Worm (Caenorhabditis elegans): ENCODE results near the gene skr-7.

Gene skr-7

ce11 chrV:4410643-4411042, 11.6 kb upstream of the skr-7 start, which contains the start of gene Y47D7A.3:
Y47D7A.3 (plus strand) TSS chrV:4410943.
- TF ChIP-seq nhr-76 (tag; optimal IDR thresholded peaks at IDR 0.05), result no peak
- TF ChIP-seq ztf-4 (tag; optimal IDR thresholded peaks at IDR 0.05), result no peak
- no peak for TF ChIP-seq aly-2 (tag; optimal IDR thresholded peaks at IDR 0.05)

DNA sequence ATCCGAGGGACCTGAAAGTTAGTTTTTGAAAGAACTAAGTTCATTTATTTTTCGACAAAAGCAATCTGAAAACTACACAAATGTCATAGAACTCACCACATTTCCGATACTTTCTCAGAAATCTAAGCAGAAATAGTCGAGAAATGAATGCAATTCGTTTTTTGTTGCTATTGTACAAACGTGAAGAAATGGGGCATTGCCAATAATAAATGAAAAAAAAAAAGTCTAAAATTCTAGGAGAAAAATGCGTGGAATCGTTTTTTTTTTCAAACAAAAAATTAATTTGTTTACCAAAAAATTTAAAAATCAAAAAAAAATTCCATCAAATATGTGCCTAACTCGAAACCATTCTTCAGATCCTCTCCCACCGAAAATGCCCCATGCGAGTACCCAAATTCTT, 10.5 kb upstream of the skr-7 start, which contains the start of gene Y47D7A.17:
Gene Y47D7A.17 (minus strand): TSS at position 101 of the 400 bp plus-strand sequence.
- no peak for TF ChIP-seq nhr-25 (tag; optimal IDR thresholded peaks at IDR 0.05)
- TF ChIP-seq nhr-67 (tag; optimal IDR thresholded peaks at IDR 0.05), result no peak
- no peak for TF ChIP-seq aly-2 (tag; optimal IDR thresholded peaks at IDR 0.05)
- no peak for TF ChIP-seq lin-39 (tag; optimal IDR thresholded peaks at IDR 0.05)
- TF ChIP-seq ztf-4 (tag; optimal IDR thresholded peaks at IDR 0.05), result no peak
- no peak for TF ChIP-seq fos-1 (tag; optimal IDR thresholded peaks at IDR 0.05)
- no peak for TF ChIP-seq nhr-76 (tag; optimal IDR thresholded peaks at IDR 0.05)
- no peak for TF ChIP-seq daf-12 (tag; optimal IDR thresholded peaks at IDR 0.05)
- TF ChIP-seq nhr-77 (tag; optimal IDR thresholded peaks at IDR 0.05), result no peak
- no peak for TF ChIP-seq jun-1 (tag; optimal IDR thresholded peaks at IDR 0.05)
- no peak for TF ChIP-seq ceh-82 (tag; optimal IDR thresholded peaks at IDR 0.05)
- TF ChIP-seq ceh-16 (tag; optimal IDR thresholded peaks at IDR 0.05), result no peak
- TF ChIP-seq pqm-1 (tag; optimal IDR thresholded peaks at IDR 0.05), result no peak
- no peak for TF ChIP-seq fkh-10 (GFP tag; optimal IDR thresholded peaks at IDR 0.05)

DNA sequence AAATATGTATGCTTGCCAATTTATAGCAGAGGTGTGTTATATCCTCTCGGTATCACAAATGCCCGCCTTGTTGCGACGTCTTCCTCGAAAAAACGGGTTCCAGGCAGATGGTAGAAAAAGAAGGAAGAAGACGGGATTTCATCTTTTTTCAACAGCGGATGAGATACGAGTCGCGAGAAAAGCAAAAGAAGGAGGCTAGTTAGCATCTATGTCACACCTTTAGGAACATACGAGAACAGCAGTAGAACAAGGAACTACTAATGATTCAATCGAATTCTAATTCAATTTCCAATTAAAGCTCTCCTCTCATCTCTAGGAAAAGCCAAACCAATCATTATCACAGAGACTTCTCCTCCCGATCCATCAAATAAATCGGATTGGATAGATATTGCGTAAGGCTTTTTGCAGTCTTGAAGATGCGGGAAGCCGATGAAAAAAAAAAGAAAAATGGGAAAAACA, 7.6 kb upstream of the skr-7 start, which contains the start of gene grl-5:
Gene grl-5 (minus strand): TSS at position 51 of the 459 bp plus-strand sequence.
- no peak for TF ChIP-seq ztf-4 (tag; optimal IDR thresholded peaks at IDR 0.05)
- TF ChIP-seq nhr-43 (tag; optimal IDR thresholded peaks at IDR 0.05; ENCODE audit: poor library complexity, severe bottlenecking), result peak; percentile 18
- no peak for TF ChIP-seq R02D3.7 (tag; optimal IDR thresholded peaks at IDR 0.05)
- no peak for TF ChIP-seq nhr-23 (tag; optimal IDR thresholded peaks at IDR 0.05)
- TF ChIP-seq ztf-11 (tag; optimal IDR thresholded peaks at IDR 0.05), result no peak
- TF ChIP-seq lin-39 (tag; optimal IDR thresholded peaks at IDR 0.05), result no peak
- no peak for TF ChIP-seq nhr-25 (tag; optimal IDR thresholded peaks at IDR 0.05)

DNA sequence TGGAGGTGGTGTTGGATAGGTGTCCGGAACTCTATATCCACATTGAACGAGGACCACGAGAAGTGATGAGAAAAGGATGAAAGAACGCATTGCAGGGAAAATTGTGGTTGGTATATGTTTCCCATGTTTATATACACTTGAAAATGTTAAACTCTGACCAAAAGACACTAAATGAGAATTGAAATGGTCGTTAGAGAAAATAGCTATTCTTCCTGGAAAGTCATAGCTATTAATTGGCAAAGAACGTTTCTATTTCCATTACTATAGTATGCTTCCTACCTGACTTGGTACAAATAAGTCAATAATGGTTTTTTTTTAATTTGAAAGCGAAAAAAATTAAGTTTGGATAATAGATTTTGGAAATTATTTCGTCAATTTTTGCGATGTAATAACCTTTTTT, 5.5 kb upstream of the skr-7 start, which contains the start of gene Y47D7A.18:
Gene Y47D7A.18 (minus strand): TSS at position 101 of the 400 bp plus-strand sequence.
- TF ChIP-seq elt-3 (tag; optimal IDR thresholded peaks at IDR 0.05) (no peak), ceh-16 (tag; optimal IDR thresholded peaks at IDR 0.05) (no peak), nfya-1 (tag; optimal IDR thresholded peaks at IDR 0.05; ENCODE audit: insufficient read depth) (no peak), ceh-28 (tag; optimal IDR thresholded peaks at IDR 0.05) (no peak), tbx-2 (tag; optimal IDR thresholded peaks at IDR 0.05) (no peak), ztf-4 (tag; optimal IDR thresholded peaks at IDR 0.05) (no peak), nhr-23 (tag; optimal IDR thresholded peaks at IDR 0.05) (no peak), unc-62 (GFP tag; optimal IDR thresholded peaks at IDR 0.05) (no peak), egl-27 (tag; optimal IDR thresholded peaks at IDR 0.05) (no peak), nhr-76 (tag; optimal IDR thresholded peaks at IDR 0.05) (no peak), ZK546.5 (tag; optimal IDR thresholded peaks at IDR 0.05) (no peak), egl-5 (tag; optimal IDR thresholded peaks at IDR 0.05) (no peak)

DNA sequence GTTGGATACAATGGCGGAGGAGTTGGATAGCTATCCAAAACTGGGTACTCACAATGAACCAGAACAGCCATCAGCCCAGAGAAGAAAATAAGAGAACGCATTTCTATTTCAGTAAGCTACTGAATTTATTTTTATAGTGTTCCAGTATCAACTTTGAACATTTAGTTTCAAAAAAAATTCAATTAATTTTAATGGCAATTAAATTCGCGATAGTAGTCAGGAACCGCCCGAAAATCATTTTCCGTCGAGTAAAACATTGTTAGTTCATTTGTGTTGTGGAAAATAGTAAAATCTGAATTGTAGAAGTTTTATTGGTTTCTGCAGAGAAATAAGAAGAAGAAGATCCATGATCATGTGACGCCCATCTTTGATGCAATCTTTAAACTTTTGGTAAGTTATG, 4.1 kb upstream of the skr-7 start, which contains the start of gene Y47D7A.6:
Gene Y47D7A.6 (minus strand): TSS at position 101 of the 400 bp plus-strand sequence.
- no peak for TF ChIP-seq eor-1 (tag; optimal IDR thresholded peaks at IDR 0.05)
- no peak for TF ChIP-seq unc-62 (GFP tag; optimal IDR thresholded peaks at IDR 0.05)
- no peak for TF ChIP-seq aly-2 (tag; optimal IDR thresholded peaks at IDR 0.05)
- no peak for TF ChIP-seq fos-1 (tag; optimal IDR thresholded peaks at IDR 0.05)
- no peak for TF ChIP-seq jun-1 (tag; optimal IDR thresholded peaks at IDR 0.05)
- no peak for TF ChIP-seq ceh-9 (tag; optimal IDR thresholded peaks at IDR 0.05)
- no peak for TF ChIP-seq nfya-1 (tag; optimal IDR thresholded peaks at IDR 0.05; ENCODE audit: insufficient read depth)
- no peak for TF ChIP-seq nhr-43 (tag; optimal IDR thresholded peaks at IDR 0.05; ENCODE audit: poor library complexity, severe bottlenecking)
- TF ChIP-seq R02D3.7 (tag; optimal IDR thresholded peaks at IDR 0.05), result no peak
- no peak for TF ChIP-seq mml-1 (tag; optimal IDR thresholded peaks at IDR 0.05)
- TF ChIP-seq elt-3 (tag; optimal IDR thresholded peaks at IDR 0.05), result no peak
- no peak for TF ChIP-seq lin-15B (tag; optimal IDR thresholded peaks at IDR 0.05)
- no peak for TF ChIP-seq snpc-4 (tag; optimal IDR thresholded peaks at IDR 0.05)
- TF ChIP-seq lin-39 (tag; optimal IDR thresholded peaks at IDR 0.05), result no peak
- TF ChIP-seq ztf-4 (tag; optimal IDR thresholded peaks at IDR 0.05), result no peak
